Worm (Caenorhabditis elegans) whole organism, L3 larva: ENCODE results near the gene fmo-3.

ENCODE experiments used
- R02D3.7 ChIP-seq: fragments of 150-350 bp; optimal IDR thresholded peaks from 2 replicates; lab custom pipeline; 2014; ENCODE audit warnings: missing biosample characterization, missing genetic modification characterization
- ZK546.5 ChIP-seq: sonication (generic microtip); optimal IDR thresholded peaks from 2 replicates; lab custom pipeline; 2017; ENCODE audit warnings: missing biosample characterization, missing genetic modification characterization
- aly-2 ChIP-seq: fragments of 150-350 bp; optimal IDR thresholded peaks from 2 replicates; lab custom pipeline; 2014; ENCODE audit warnings: missing biosample characterization, missing genetic modification characterization
- ama-1 ChIP-seq: fragments of 150-350 bp; optimal IDR thresholded peaks from 2 replicates; lab custom pipeline; 2018
- ceh-16 ChIP-seq: sonication (generic microtip); optimal IDR thresholded peaks from 2 replicates; lab custom pipeline; 2017; ENCODE audit warnings: missing biosample characterization, missing genetic modification characterization
- ceh-28 ChIP-seq: fragments of 150-350 bp; optimal IDR thresholded peaks from 2 replicates; lab custom pipeline; 2014; ENCODE audit warnings: missing biosample characterization, missing genetic modification reagents, missing genetic modification characterization
- ceh-82 ChIP-seq: fragments of 150-350 bp; optimal IDR thresholded peaks from 2 replicates; lab custom pipeline; 2014; ENCODE audit warnings: missing biosample characterization, missing genetic modification characterization
- ceh-9 ChIP-seq: sonication (generic microtip); optimal IDR thresholded peaks from 2 replicates; lab custom pipeline; 2018; ENCODE audit warnings: missing biosample characterization, missing genetic modification characterization
- daf-12 ChIP-seq: fragments of 150-350 bp; optimal IDR thresholded peaks from 2 replicates; lab custom pipeline; 2014; ENCODE audit warnings: missing biosample characterization, missing genetic modification reagents, missing genetic modification characterization
- egl-27 ChIP-seq: sonication (generic microtip); optimal IDR thresholded peaks from 4 replicates; lab custom pipeline; 2017; ENCODE audit warnings: missing biosample characterization, missing genetic modification reagents, missing genetic modification characterization
- egl-5 ChIP-seq: fragments of 150-350 bp; optimal IDR thresholded peaks from 2 replicates; lab custom pipeline; 2017; ENCODE audit warnings: missing biosample characterization, missing genetic modification reagents, missing genetic modification characterization, inconsistent platforms
- elt-1 ChIP-seq: fragments of 150-350 bp; optimal IDR thresholded peaks from 2 replicates; lab custom pipeline; 2014; ENCODE audit warnings: missing biosample characterization, missing genetic modification characterization
- elt-2 ChIP-seq: sonication (generic microtip); optimal IDR thresholded peaks from 2 replicates; lab custom pipeline; 2016; ENCODE audit warnings: missing genetic modification reagents, mild to moderate bottlenecking, missing genetic modification characterization, missing compliant biosample characterization
- elt-3 ChIP-seq, 3 experiments: fragments of 150-350 bp in 1 of 3; sonication (generic microtip) in 2 of 3; optimal IDR thresholded peaks; 2 replicates in 2 of 3; 4 replicates in 1 of 3; lab custom pipeline; 2014 to 2017; ENCODE audit warnings: missing biosample characterization in 3 of 3, missing genetic modification characterization in 3 of 3
- eor-1 ChIP-seq, 2 experiments: fragments of 150-350 bp; optimal IDR thresholded peaks; 2 replicates each; lab custom pipeline; 2014 to 2018; ENCODE audit warnings: missing biosample characterization in 2 of 2, missing genetic modification characterization in 2 of 2
- fkh-10 ChIP-seq: sonication (generic microtip); optimal IDR thresholded peaks from 2 replicates; lab custom pipeline; 2017; ENCODE audit warnings: missing biosample characterization, missing genetic modification reagents, missing genetic modification characterization
- fkh-2 ChIP-seq: fragments of 150-350 bp; optimal IDR thresholded peaks from 2 replicates; lab custom pipeline; 2014; ENCODE audit warnings: missing biosample characterization, missing genetic modification reagents, missing genetic modification characterization
- fos-1 ChIP-seq: fragments of 150-350 bp; optimal IDR thresholded peaks from 2 replicates; lab custom pipeline; 2014; ENCODE audit warnings: missing biosample characterization, missing genetic modification characterization
- hmg-11 ChIP-seq: sonication (generic microtip); optimal IDR thresholded peaks from 2 replicates; lab custom pipeline; 2016; ENCODE audit warnings: missing genetic modification characterization, missing compliant biosample characterization
- jun-1 ChIP-seq: fragments of 150-350 bp; optimal IDR thresholded peaks from 2 replicates; lab custom pipeline; 2014; ENCODE audit warnings: missing biosample characterization, missing genetic modification reagents, missing genetic modification characterization
- lin-15B ChIP-seq: fragments of 150-350 bp; optimal IDR thresholded peaks from 2 replicates; lab custom pipeline; 2014; ENCODE audit warnings: missing biosample characterization, missing genetic modification characterization
- lin-39 ChIP-seq: fragments of 150-350 bp; optimal IDR thresholded peaks from 2 replicates; lab custom pipeline; 2018; ENCODE audit warnings: missing biosample characterization, missing genetic modification reagents, missing genetic modification characterization
- lsy-12 ChIP-seq: sonication (generic microtip); optimal IDR thresholded peaks from 2 replicates; lab custom pipeline; 2016; ENCODE audit warnings: mild to moderate bottlenecking, missing genetic modification characterization, missing compliant biosample characterization
- mdl-1 ChIP-seq: fragments of 150-350 bp; optimal IDR thresholded peaks from 2 replicates; lab custom pipeline; 2014; ENCODE audit warnings: missing biosample characterization, missing genetic modification characterization
- mml-1 ChIP-seq: fragments of 150-350 bp; sonication (generic microtip); optimal IDR thresholded peaks from 3 replicates; lab custom pipeline; 2014; ENCODE audit warnings: missing biosample characterization, missing genetic modification characterization
- nfya-1 ChIP-seq: sonication (generic microtip); optimal IDR thresholded peaks from 2 replicates; lab custom pipeline; 2017; ENCODE audit warnings: missing genetic modification characterization, mild to moderate bottlenecking, missing compliant biosample characterization, antibody characterized with exemption, moderate library complexity; ENCODE audit not compliant: insufficient read depth
- nhr-11 ChIP-seq: fragments of 150-350 bp; optimal IDR thresholded peaks from 2 replicates; lab custom pipeline; 2014; ENCODE audit warnings: missing biosample characterization, missing genetic modification characterization
- nhr-12 ChIP-seq: fragments of 150-350 bp; optimal IDR thresholded peaks from 2 replicates; lab custom pipeline; 2014; ENCODE audit warnings: missing biosample characterization, missing genetic modification characterization
- nhr-23 ChIP-seq: fragments of 150-350 bp; optimal IDR thresholded peaks from 2 replicates; lab custom pipeline; 2014; ENCODE audit warnings: missing biosample characterization, missing genetic modification reagents, missing genetic modification characterization
- nhr-237 ChIP-seq: fragments of 150-350 bp; optimal IDR thresholded peaks from 2 replicates; lab custom pipeline; 2014; ENCODE audit warnings: missing biosample characterization, missing genetic modification characterization
- nhr-25 ChIP-seq: sonication (generic microtip); optimal IDR thresholded peaks from 2 replicates; lab custom pipeline; 2017; ENCODE audit warnings: missing biosample characterization, missing genetic modification characterization
- nhr-28 ChIP-seq: fragments of 150-350 bp; optimal IDR thresholded peaks from 2 replicates; lab custom pipeline; 2014; ENCODE audit warnings: missing biosample characterization, missing genetic modification characterization
- nhr-43 ChIP-seq: sonication (generic microtip); optimal IDR thresholded peaks from 2 replicates; lab custom pipeline; 2016; ENCODE audit warnings: mild to moderate bottlenecking, missing genetic modification characterization, missing compliant biosample characterization; ENCODE audit not compliant: poor library complexity, severe bottlenecking
- nhr-67 ChIP-seq: fragments of 150-350 bp; optimal IDR thresholded peaks from 2 replicates; lab custom pipeline; 2014; ENCODE audit warnings: missing biosample characterization, missing genetic modification characterization
- nhr-76 ChIP-seq: fragments of 150-350 bp; sonication (generic microtip); optimal IDR thresholded peaks from 5 replicates; lab custom pipeline; 2014; ENCODE audit warnings: missing biosample characterization, missing genetic modification characterization
- nhr-77 ChIP-seq: fragments of 150-350 bp; optimal IDR thresholded peaks from 2 replicates; lab custom pipeline; 2014; ENCODE audit warnings: missing biosample characterization, missing genetic modification characterization
- pha-4 ChIP-seq: fragments of 150-350 bp; optimal IDR thresholded peaks from 2 replicates; lab custom pipeline; 2014; ENCODE audit warnings: missing biosample characterization, missing genetic modification reagents, missing genetic modification characterization
- pqm-1 ChIP-seq: fragments of 150-350 bp; optimal IDR thresholded peaks from 2 replicates; lab custom pipeline; 2017; ENCODE audit warnings: missing biosample characterization, missing genetic modification characterization, inconsistent platforms
- sea-2 ChIP-seq: fragments of 150-350 bp; sonication (generic microtip); optimal IDR thresholded peaks from 4 replicates; lab custom pipeline; 2014; ENCODE audit warnings: missing biosample characterization, missing genetic modification reagents, missing genetic modification characterization
- skn-1 ChIP-seq: fragments of 150-350 bp; optimal IDR thresholded peaks from 2 replicates; lab custom pipeline; 2014; ENCODE audit warnings: missing biosample characterization, missing genetic modification characterization
- snpc-4 ChIP-seq: fragments of 150-350 bp; optimal IDR thresholded peaks from 2 replicates; lab custom pipeline; 2014; ENCODE audit warnings: missing biosample characterization, missing genetic modification characterization
- tbx-2 ChIP-seq: sonication (generic microtip); optimal IDR thresholded peaks from 2 replicates; lab custom pipeline; 2016; ENCODE audit warnings: mild to moderate bottlenecking, missing genetic modification characterization, missing compliant biosample characterization
- unc-39 ChIP-seq: sonication (generic microtip); optimal IDR thresholded peaks from 4 replicates; lab custom pipeline; 2017; ENCODE audit warnings: missing biosample characterization, missing genetic modification characterization
- unc-62 ChIP-seq: fragments of 150-350 bp; sonication (generic microtip); optimal IDR thresholded peaks from 4 replicates; lab custom pipeline; 2014; ENCODE audit warnings: missing biosample characterization, missing genetic modification reagents, missing genetic modification characterization
- zag-1 ChIP-seq: fragments of 150-350 bp; optimal IDR thresholded peaks from 2 replicates; lab custom pipeline; 2014; ENCODE audit warnings: missing biosample characterization, missing genetic modification characterization
- ztf-11 ChIP-seq: fragments of 150-350 bp; optimal IDR thresholded peaks from 2 replicates; lab custom pipeline; 2014; ENCODE audit warnings: missing biosample characterization, missing genetic modification characterization
- ztf-4 ChIP-seq: fragments of 150-350 bp; optimal IDR thresholded peaks from 2 replicates; lab custom pipeline; 2014; ENCODE audit warnings: missing biosample characterization, missing genetic modification characterization

fmo-3 gene

DNA sequence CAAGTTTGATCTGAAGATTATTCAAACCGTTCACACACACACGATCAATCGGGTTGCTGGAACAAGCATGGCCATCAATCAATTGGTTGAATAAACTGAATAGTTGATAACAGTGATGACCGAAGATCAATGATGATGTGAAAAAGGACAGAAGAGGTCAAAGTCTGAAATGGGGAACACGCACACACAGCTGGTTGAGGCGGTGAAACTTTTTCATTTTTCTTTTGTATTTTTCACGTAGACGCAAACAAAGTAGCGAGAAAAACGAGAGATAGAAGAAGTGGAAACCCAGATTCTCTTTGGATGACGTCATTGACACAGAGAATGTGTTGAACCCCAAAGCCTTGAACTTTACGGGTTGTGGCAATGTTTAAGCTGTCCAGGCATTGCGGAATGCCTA is 23.0 kb downstream of the fmo-3 start:
- TF ChIP-seq sea-2 (GFP tag; lab: Kevin White, UChicago): no peak
- no peak for TF ChIP-seq nhr-11
- peak; percentile 19 for TF ChIP-seq R02D3.7 (tag; lab: Kevin White, UChicago)
- no peak for TF ChIP-seq nhr-237 (tag; lab: Kevin White, UChicago)
- TF ChIP-seq fkh-2 (tag; lab: Kevin White, UChicago): no peak
- TF ChIP-seq ztf-11: no peak
- no peak for TF ChIP-seq nhr-12
- no peak for TF ChIP-seq zag-1
- TF ChIP-seq ceh-9 (tag; lab: Kevin White, UChicago): no peak
- no peak for TF ChIP-seq daf-12 (tag; lab: Kevin White, UChicago)
- TF ChIP-seq nhr-25 (tag; lab: Kevin White, UChicago): peak; percentile 93
- peak; percentile 87 for TF ChIP-seq nhr-23 (tag; lab: Kevin White, UChicago)
- TF ChIP-seq hmg-11 (tag; lab: Kevin White, UChicago): no peak
- no peak for TF ChIP-seq aly-2
- TF ChIP-seq snpc-4 (tag; lab: Kevin White, UChicago): no peak
- TF ChIP-seq nhr-67 (tag; lab: Kevin White, UChicago): no peak
- peak; percentile 31 for TF ChIP-seq unc-39 (tag; lab: Kevin White, UChicago)
- TF ChIP-seq ceh-16 (tag; lab: Kevin White, UChicago): no peak
- TF ChIP-seq tbx-2: peak; percentile 41
- TF ChIP-seq nhr-77 (tag; lab: Kevin White, UChicago): no peak
- peak; percentile 17 for TF ChIP-seq lsy-12 (tag; lab: Kevin White, UChicago)
- no peak for TF ChIP-seq unc-62
- peak; percentile 64 for TF ChIP-seq nfya-1
- TF ChIP-seq nhr-43 (tag; lab: Kevin White, UChicago): peak; percentile 96
- no peak for TF ChIP-seq fkh-10 (GFP tag; lab: Kevin White, UChicago)
- no peak for TF ChIP-seq egl-27
- peak; percentile 41 to 67 (median 55) for TF ChIP-seq elt-3 (tag; optimal IDR thresholded peaks at IDR 0.05; lab: Kevin White, UChicago)
- no peak for TF ChIP-seq fos-1 (tag; lab: Kevin White, UChicago)
- TF ChIP-seq eor-1 (tag; optimal IDR thresholded peaks at IDR 0.05; lab: Kevin White, UChicago): no peak
- TF ChIP-seq nhr-76 (tag; lab: Kevin White, UChicago): peak; percentile 40
- TF ChIP-seq egl-5: no peak
- TF ChIP-seq elt-1: no peak
- TF ChIP-seq ceh-28 (tag; lab: Kevin White, UChicago): peak; percentile 46
- TF ChIP-seq pqm-1: peak; percentile 63
- TF ChIP-seq mdl-1 (tag; lab: Kevin White, UChicago): peak; percentile 61
- no peak for TF ChIP-seq skn-1 (tag; lab: Kevin White, UChicago)
- no peak for TF ChIP-seq mml-1 (tag; lab: Kevin White, UChicago)
- TF ChIP-seq lin-15B: no peak
- peak; percentile 42 for TF ChIP-seq jun-1
- peak; percentile 96 for TF ChIP-seq ama-1 (lab: Kevin White, UChicago)
- TF ChIP-seq elt-2 (tag; lab: Kevin White, UChicago): peak; percentile 63
- TF ChIP-seq lin-39: no peak
- no peak for TF ChIP-seq ceh-82 (tag; lab: Kevin White, UChicago)
- TF ChIP-seq pha-4 (tag; lab: Kevin White, UChicago): no peak
- TF ChIP-seq ZK546.5: no peak
- TF ChIP-seq ztf-4 (tag; lab: Kevin White, UChicago): peak; percentile 87
- TF ChIP-seq nhr-28: no peak

DNA sequence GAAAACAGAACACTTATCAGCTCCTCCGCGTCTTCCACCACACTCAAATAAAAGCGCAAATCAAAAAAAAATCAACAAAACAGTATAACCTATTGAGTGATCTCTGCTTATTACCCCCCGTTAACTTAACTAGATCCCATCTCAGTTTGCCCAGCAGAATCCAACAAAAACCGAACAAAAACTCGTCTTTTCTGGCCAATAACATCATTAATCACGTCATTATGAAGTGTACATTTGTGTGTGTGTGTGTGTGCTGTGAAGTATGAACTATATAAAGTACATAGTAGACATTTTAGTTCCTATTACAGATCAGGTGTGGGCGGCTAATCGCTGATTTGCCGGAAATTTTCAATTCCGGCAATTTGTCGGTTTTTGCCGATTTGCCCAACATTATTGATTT is 23.6 kb downstream of the fmo-3 start:
- TF ChIP-seq nhr-23 (tag; lab: Kevin White, UChicago) (peak; percentile 12), egl-5 (no peak), pqm-1 (peak; percentile 38), ama-1 (lab: Kevin White, UChicago) (peak; percentile 62), eor-1 (tag; optimal IDR thresholded peaks at IDR 0.05; lab: Kevin White, UChicago) (no peak), jun-1 (no peak), ceh-16 (tag; lab: Kevin White, UChicago) (no peak), lsy-12 (tag; lab: Kevin White, UChicago) (peak; percentile 5), nhr-43 (tag; lab: Kevin White, UChicago) (peak; percentile 16)
